Worm (Caenorhabditis elegans): ENCODE results near the gene R53.4.

The R53.4 gene

DNA sequence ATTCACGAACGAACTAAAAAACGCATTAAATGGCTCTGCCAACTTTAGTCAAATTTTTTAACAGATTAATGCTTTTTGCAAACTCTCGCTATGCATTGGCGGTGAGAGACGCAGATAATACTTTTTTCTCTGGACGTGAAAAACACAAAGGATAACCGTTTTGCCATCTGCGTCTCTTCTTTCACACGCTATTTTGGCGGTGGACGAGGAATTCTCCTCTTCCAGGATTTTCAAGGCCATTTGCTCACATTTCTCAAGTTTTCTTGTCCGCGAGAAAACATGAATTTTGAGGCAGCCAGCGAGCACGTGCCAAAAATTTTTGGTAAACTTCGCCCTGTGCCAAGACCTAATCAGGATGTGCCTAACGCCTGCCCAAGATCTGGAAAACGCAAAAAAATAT, 36.8 kb downstream of the R53.4 start:
- TF ChIP-seq lin-14 (GFP tag; optimal IDR thresholded peaks at IDR 0.05): peak; percentile 82
- no peak for TF ChIP-seq unc-130 (tag; optimal IDR thresholded peaks at IDR 0.05)
- peak; percentile 9 for TF ChIP-seq C04F5.9 (tag; optimal IDR thresholded peaks at IDR 0.05)
- peak; percentile 84 for TF ChIP-seq rnt-1 (tag; optimal IDR thresholded peaks at IDR 0.05)
- peak; percentile 18 for TF ChIP-seq lin-13 (GFP tag; optimal IDR thresholded peaks at IDR 0.05)
- no peak for TF ChIP-seq pqm-1 (tag; optimal IDR thresholded peaks at IDR 0.05)
- peak; percentile 82 for TF ChIP-seq nhr-71 (tag; optimal IDR thresholded peaks at IDR 0.05)
- TF ChIP-seq sptf-1 (tag; optimal IDR thresholded peaks at IDR 0.05): no peak
- no peak for TF ChIP-seq pag-3 (tag; optimal IDR thresholded peaks at IDR 0.05; ENCODE audit: borderline replicate concordance, insufficient read depth)
- TF ChIP-seq ceh-88 (GFP tag; IDR thresholded peaks at IDR 0.05): no peak; the same call in 1 of the 2 replicates
- TF ChIP-seq unc-30 (tag; optimal IDR thresholded peaks at IDR 0.05): no peak
- TF ChIP-seq dsc-1 (tag; optimal IDR thresholded peaks at IDR 0.05): peak; percentile 35
- peak; percentile 78 for TF ChIP-seq lir-3 (tag; optimal IDR thresholded peaks at IDR 0.05; ENCODE audit: poor library complexity)
- peak; percentile 36 for TF ChIP-seq xbp-1 (tag; optimal IDR thresholded peaks at IDR 0.05)
- no peak for TF ChIP-seq fkh-10 (GFP tag; optimal IDR thresholded peaks at IDR 0.05)
- peak; percentile 44 for TF ChIP-seq swsn-7 (tag; optimal IDR thresholded peaks at IDR 0.05)
- TF ChIP-seq nhr-28 (tag; optimal IDR thresholded peaks at IDR 0.05): no peak
- TF ChIP-seq efl-1 (optimal IDR thresholded peaks at IDR 0.05): peak; percentile 60 to 70
- peak; percentile 39 to 95 for TF ChIP-seq efl-1 (GFP tag; optimal IDR thresholded peaks at IDR 0.05 in 1 of 2)
- TF ChIP-seq fkh-8 (tag; optimal IDR thresholded peaks at IDR 0.05): peak; percentile 57
- TF ChIP-seq snu-23 (GFP tag; optimal IDR thresholded peaks at IDR 0.05): peak; percentile 59
- peak; percentile 63 for TF ChIP-seq nhr-85 (tag)
- no peak for TF ChIP-seq ama-1 (optimal IDR thresholded peaks at IDR 0.05)
- TF ChIP-seq dpl-1 (GFP tag; optimal IDR thresholded peaks at IDR 0.05): peak; percentile 25 to 45 (median 37)
- TF ChIP-seq nhr-77 (tag; optimal IDR thresholded peaks at IDR 0.05): peak; percentile 6
- no peak for TF ChIP-seq ces-1 (GFP tag; optimal IDR thresholded peaks at IDR 0.05)
- no peak for TF ChIP-seq nhr-90 (tag; optimal IDR thresholded peaks at IDR 0.05; ENCODE audit: poor library complexity)
- TF ChIP-seq isw-1 (GFP tag; IDR thresholded peaks at IDR 0.05): peak; percentile 63
- no peak for TF ChIP-seq hlh-4 (tag; optimal IDR thresholded peaks at IDR 0.05)
- peak in 1 of 2 experiments; percentile 65 for TF ChIP-seq ztf-11 (tag; optimal IDR thresholded peaks at IDR 0.05)
- TF ChIP-seq mdl-1 (tag; optimal IDR thresholded peaks at IDR 0.05): peak in 1 of 2 experiments; percentile 1
- TF ChIP-seq pax-3 (tag; optimal IDR thresholded peaks at IDR 0.05): peak; percentile 41
- peak; percentile 18 for TF ChIP-seq jun-1 (tag; optimal IDR thresholded peaks at IDR 0.05)
- TF ChIP-seq C16A3.4 (tag; optimal IDR thresholded peaks at IDR 0.05): no peak
- no peak for TF ChIP-seq elt-3 (tag; optimal IDR thresholded peaks at IDR 0.05)
- peak; percentile 23 for TF ChIP-seq nhr-11 (tag; optimal IDR thresholded peaks at IDR 0.05)
- TF ChIP-seq nhr-84 (tag; optimal IDR thresholded peaks at IDR 0.05): no peak
- TF ChIP-seq mep-1 (tag; optimal IDR thresholded peaks at IDR 0.05): no peak
- no peak for TF ChIP-seq fkh-4 (tag; optimal IDR thresholded peaks at IDR 0.05; ENCODE audit: borderline replicate concordance)
- TF ChIP-seq ceh-90 (tag; optimal IDR thresholded peaks at IDR 0.05): peak; percentile 68
- no peak for TF ChIP-seq blmp-1 (tag; optimal IDR thresholded peaks at IDR 0.05)
- TF ChIP-seq lin-15B (tag; optimal IDR thresholded peaks at IDR 0.05): peak; percentile 48
- no peak for TF ChIP-seq snpc-4 (tag; optimal IDR thresholded peaks at IDR 0.05)
- TF ChIP-seq nhr-20 (tag; optimal IDR thresholded peaks at IDR 0.05): peak; percentile 46
- TF ChIP-seq ceh-82 (tag; optimal IDR thresholded peaks at IDR 0.05): peak in 1 of 3 experiments; percentile 18
- peak; percentile 57 for TF ChIP-seq nhr-19 (GFP tag; conservative IDR thresholded peaks at IDR 0.05)
- no peak for TF ChIP-seq ztf-4 (tag; optimal IDR thresholded peaks at IDR 0.05)
- peak; percentile 68 for TF ChIP-seq nhr-47 (tag; optimal IDR thresholded peaks at IDR 0.05)
- TF ChIP-seq unc-86 (tag; optimal IDR thresholded peaks at IDR 0.05): peak; percentile 51
- peak; percentile 24 to 57 for TF ChIP-seq lsy-2 (tag; optimal IDR thresholded peaks at IDR 0.05)
- no peak for TF ChIP-seq lin-39 (tag; optimal IDR thresholded peaks at IDR 0.05)
- peak; percentile 68 for TF ChIP-seq tbx-2 (tag; optimal IDR thresholded peaks at IDR 0.05)
- no peak for TF ChIP-seq aly-2 (tag; optimal IDR thresholded peaks at IDR 0.05)
- TF ChIP-seq unc-98 (GFP tag; IDR thresholded peaks at IDR 0.05): peak; percentile 55; the same call in 1 of the 2 replicates

Measured in whole organism, L1 larva.